Fruit fly (Drosophila melanogaster): ENCODE results near the gene CG15473.
A peak's percentile ranks its signal among the peaks of the same experiment; 100 is the strongest.

The CG15473 gene

dm6 chrX:4692963-4693362 is 38.7 kb upstream of the CG15473 start:
- no peak for TF ChIP-seq ovo (GFP tag; optimal IDR thresholded peaks at IDR 0.05)
- TF ChIP-seq CG1620 (GFP tag; optimal IDR thresholded peaks at IDR 0.05) = no peak
- TF ChIP-seq toe (GFP tag; optimal IDR thresholded peaks at IDR 0.05) = no peak
- TF ChIP-seq CG12768 (GFP tag; optimal IDR thresholded peaks at IDR 0.05) = no peak
- no peak for TF ChIP-seq cic (GFP tag; optimal IDR thresholded peaks at IDR 0.05)
- TF ChIP-seq CG11617 (GFP tag; optimal IDR thresholded peaks at IDR 0.05) = no peak
- TF ChIP-seq Hr96 (GFP tag; optimal IDR thresholded peaks at IDR 0.05) = no peak
- no peak for TF ChIP-seq bab1 (GFP tag; optimal IDR thresholded peaks at IDR 0.05)
- TF ChIP-seq Clk (GFP tag; optimal IDR thresholded peaks at IDR 0.05) = no peak
- no peak for TF ChIP-seq CG7101 (tag; optimal IDR thresholded peaks at IDR 0.05)
- no peak for TF ChIP-seq kay (GFP tag; ENCODE audit: borderline replicate concordance)
- TF ChIP-seq pad (GFP tag; optimal IDR thresholded peaks at IDR 0.05) = no peak
- no peak for TF ChIP-seq Mnt (GFP tag; optimal IDR thresholded peaks at IDR 0.05)
- no peak for TF ChIP-seq tj (GFP tag; optimal IDR thresholded peaks at IDR 0.05)
- no peak for TF ChIP-seq CG14711 (tag; optimal IDR thresholded peaks at IDR 0.05)
- TF ChIP-seq Crg-1 (GFP tag; optimal IDR thresholded peaks at IDR 0.05) = no peak

dm6 chrX:4691226-4691625 is 36.9 kb upstream of the CG15473 start:
- TF ChIP-seq cic (GFP tag; optimal IDR thresholded peaks at IDR 0.05) (no peak), CG33017 (tag; optimal IDR thresholded peaks at IDR 0.05) (peak; percentile 47), CG7045 (GFP tag; optimal IDR thresholded peaks at IDR 0.05) (peak; percentile 62), tj (GFP tag; optimal IDR thresholded peaks at IDR 0.05) (peak; percentile 11), ovo (GFP tag; optimal IDR thresholded peaks at IDR 0.05) (no peak), CG11617 (GFP tag; optimal IDR thresholded peaks at IDR 0.05) (no peak), CG1620 (GFP tag; optimal IDR thresholded peaks at IDR 0.05) (no peak), Clk (GFP tag; optimal IDR thresholded peaks at IDR 0.05) (no peak), CG7101 (tag; optimal IDR thresholded peaks at IDR 0.05) (peak; percentile 60), CG5204 (GFP tag; optimal IDR thresholded peaks at IDR 0.05) (no peak), Mnt (GFP tag; optimal IDR thresholded peaks at IDR 0.05) (peak; percentile 3), kay (GFP tag; ENCODE audit: borderline replicate concordance) (no peak), cnc (optimal IDR thresholded peaks at IDR 0.05) (no peak), CG14711 (tag; optimal IDR thresholded peaks at IDR 0.05) (peak; percentile 63), Crg-1 (GFP tag; optimal IDR thresholded peaks at IDR 0.05) (no peak), toe (GFP tag; optimal IDR thresholded peaks at IDR 0.05) (no peak), bab1 (GFP tag; optimal IDR thresholded peaks at IDR 0.05) (no peak), CG12768 (GFP tag; optimal IDR thresholded peaks at IDR 0.05) (peak; percentile 42), pad (GFP tag; optimal IDR thresholded peaks at IDR 0.05) (no peak), Hr96 (GFP tag; optimal IDR thresholded peaks at IDR 0.05) (no peak)

DNA sequence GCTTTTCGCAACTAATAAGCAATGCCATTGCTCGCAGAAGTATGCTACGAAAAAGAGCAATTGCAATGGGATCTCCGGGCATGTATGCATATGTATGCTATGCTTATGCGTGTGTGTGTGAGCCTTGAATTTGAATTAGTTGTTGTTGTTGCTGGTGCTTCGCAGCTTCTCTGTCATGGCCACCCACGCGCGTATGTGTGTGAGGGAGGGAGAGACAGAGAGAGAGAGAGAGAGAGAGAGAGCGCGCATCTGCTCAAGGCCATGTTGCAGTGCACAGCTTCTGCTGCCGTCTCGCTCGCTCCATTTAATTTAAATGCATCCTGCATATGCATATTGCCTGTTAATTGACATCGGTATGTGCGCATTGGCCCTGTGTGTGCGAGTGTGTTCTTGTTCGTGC is 36.5 kb upstream of the CG15473 start:
- TF ChIP-seq pad (GFP tag; optimal IDR thresholded peaks at IDR 0.05) (no peak), CG12768 (GFP tag; optimal IDR thresholded peaks at IDR 0.05) (no peak), Mnt (GFP tag; optimal IDR thresholded peaks at IDR 0.05) (no peak), tj (GFP tag; optimal IDR thresholded peaks at IDR 0.05) (no peak), kay (GFP tag; ENCODE audit: borderline replicate concordance) (no peak), CG7101 (tag; optimal IDR thresholded peaks at IDR 0.05) (no peak), cic (GFP tag; optimal IDR thresholded peaks at IDR 0.05) (no peak), bab1 (GFP tag; optimal IDR thresholded peaks at IDR 0.05) (no peak), CG14711 (tag; optimal IDR thresholded peaks at IDR 0.05) (no peak), CG33017 (tag; optimal IDR thresholded peaks at IDR 0.05) (no peak), CG1620 (GFP tag; optimal IDR thresholded peaks at IDR 0.05) (no peak), cnc (optimal IDR thresholded peaks at IDR 0.05) (no peak), CG11617 (GFP tag; optimal IDR thresholded peaks at IDR 0.05) (no peak), Clk (GFP tag; optimal IDR thresholded peaks at IDR 0.05) (no peak), Hr96 (GFP tag; optimal IDR thresholded peaks at IDR 0.05) (no peak), toe (GFP tag; optimal IDR thresholded peaks at IDR 0.05) (no peak), CG5204 (GFP tag; optimal IDR thresholded peaks at IDR 0.05) (no peak), CG7045 (GFP tag; optimal IDR thresholded peaks at IDR 0.05) (no peak)

DNA sequence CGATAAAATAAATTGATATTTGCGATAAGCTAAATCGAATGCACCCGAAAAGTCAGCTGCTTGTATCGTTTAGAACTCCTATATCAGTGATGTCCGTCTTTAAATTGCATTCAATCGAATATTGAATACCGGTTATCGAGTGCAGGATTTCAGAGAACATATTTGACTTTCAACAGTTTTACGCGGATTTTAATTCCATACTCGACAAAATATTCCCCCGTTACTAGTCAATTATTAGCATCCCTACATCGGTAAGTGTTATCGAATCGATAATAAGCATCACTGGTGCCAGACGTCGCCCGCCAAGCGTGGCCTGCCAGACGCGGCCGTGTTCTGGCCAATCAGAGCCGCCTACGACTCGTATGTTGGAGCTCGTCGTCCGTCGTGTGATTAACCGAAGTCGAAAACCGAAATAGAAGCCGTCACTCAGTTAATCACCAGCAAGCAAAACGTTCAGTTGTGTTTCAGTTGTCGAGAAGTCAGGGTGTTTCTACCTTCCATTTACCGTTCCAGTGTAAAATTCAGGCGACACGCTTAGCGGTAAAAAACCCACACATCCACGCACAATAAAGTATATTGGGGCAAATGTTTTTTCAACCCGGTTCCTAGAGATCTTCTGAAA is 33.6 kb upstream of the CG15473 start, which contains the start of gene ctp:
ctp (plus strand) TSS at position 23 of the 622 bp plus-strand sequence.
- peak; percentile 4 for TF ChIP-seq CG7045 (GFP tag; optimal IDR thresholded peaks at IDR 0.05)
- TF ChIP-seq tj (GFP tag; optimal IDR thresholded peaks at IDR 0.05) = peak; percentile 72
- TF ChIP-seq Crg-1 (GFP tag; optimal IDR thresholded peaks at IDR 0.05) = peak; percentile 44
- TF ChIP-seq CG1620 (GFP tag; optimal IDR thresholded peaks at IDR 0.05) = peak; percentile 77
- no peak for TF ChIP-seq cnc (optimal IDR thresholded peaks at IDR 0.05)
- TF ChIP-seq kay (GFP tag; ENCODE audit: borderline replicate concordance) = no peak
- peak; percentile 92 for TF ChIP-seq ovo (GFP tag; optimal IDR thresholded peaks at IDR 0.05)
- peak; percentile 26 for TF ChIP-seq CG12768 (GFP tag; optimal IDR thresholded peaks at IDR 0.05)
- peak; percentile 29 for TF ChIP-seq cic (GFP tag; optimal IDR thresholded peaks at IDR 0.05)
- peak; percentile 59 for TF ChIP-seq toe (GFP tag; optimal IDR thresholded peaks at IDR 0.05)
- TF ChIP-seq CG33017 (tag; optimal IDR thresholded peaks at IDR 0.05) = peak; percentile 51
- TF ChIP-seq Hr96 (GFP tag; optimal IDR thresholded peaks at IDR 0.05) = peak; percentile 72
- peak; percentile 68 for TF ChIP-seq CG5204 (GFP tag; optimal IDR thresholded peaks at IDR 0.05)
- TF ChIP-seq Clk (GFP tag; optimal IDR thresholded peaks at IDR 0.05) = no peak
- peak; percentile 44 for TF ChIP-seq CG14711 (tag; optimal IDR thresholded peaks at IDR 0.05)
- peak; percentile 66 for TF ChIP-seq pad (GFP tag; optimal IDR thresholded peaks at IDR 0.05)
- peak; percentile 77 for TF ChIP-seq Mnt (GFP tag; optimal IDR thresholded peaks at IDR 0.05)
- TF ChIP-seq CG11617 (GFP tag; optimal IDR thresholded peaks at IDR 0.05) = peak; percentile 53
- peak; percentile 90 for TF ChIP-seq bab1 (GFP tag; optimal IDR thresholded peaks at IDR 0.05)
- peak; percentile 59 for TF ChIP-seq CG7101 (tag; optimal IDR thresholded peaks at IDR 0.05)

dm6 chrX:4686723-4687122 is 32.4 kb upstream of the CG15473 start, which contains the start of gene Pp2C1:
Gene Pp2C1, minus strand, starts transcription at chrX:4686903.
- TF ChIP-seq tj (GFP tag; optimal IDR thresholded peaks at IDR 0.05) = no peak
- TF ChIP-seq toe (GFP tag; optimal IDR thresholded peaks at IDR 0.05) = peak; percentile 18

- TF ChIP-seq CG7101 (tag; optimal IDR thresholded peaks at IDR 0.05) (peak; percentile 40), kay (GFP tag; ENCODE audit: borderline replicate concordance) (peak; percentile 87), CG11617 (GFP tag; optimal IDR thresholded peaks at IDR 0.05) (peak; percentile 69), CG7045 (GFP tag; optimal IDR thresholded peaks at IDR 0.05) (peak; percentile 43), tj (GFP tag; optimal IDR thresholded peaks at IDR 0.05) (peak; percentile 86), toe (GFP tag; optimal IDR thresholded peaks at IDR 0.05) (no peak), Crg-1 (GFP tag; optimal IDR thresholded peaks at IDR 0.05) (no peak), CG1620 (GFP tag; optimal IDR thresholded peaks at IDR 0.05) (no peak), Mnt (GFP tag; optimal IDR thresholded peaks at IDR 0.05) (peak; percentile 61), CG33017 (tag; optimal IDR thresholded peaks at IDR 0.05) (no peak), bab1 (GFP tag; optimal IDR thresholded peaks at IDR 0.05) (peak; percentile 14), cnc (optimal IDR thresholded peaks at IDR 0.05) (no peak), CG5204 (GFP tag; optimal IDR thresholded peaks at IDR 0.05) (no peak), cic (GFP tag; optimal IDR thresholded peaks at IDR 0.05) (peak; percentile 61), pad (GFP tag; optimal IDR thresholded peaks at IDR 0.05) (peak; percentile 63), CG12768 (GFP tag; optimal IDR thresholded peaks at IDR 0.05) (peak; percentile 57)
Observed at dm6 chrX:4686150-4686549, 31.9 kb upstream of the CG15473 start.
